Fruit fly (Drosophila melanogaster): Measurements from ENCODE around the gene CG2211.

The CG2211 gene

DNA sequence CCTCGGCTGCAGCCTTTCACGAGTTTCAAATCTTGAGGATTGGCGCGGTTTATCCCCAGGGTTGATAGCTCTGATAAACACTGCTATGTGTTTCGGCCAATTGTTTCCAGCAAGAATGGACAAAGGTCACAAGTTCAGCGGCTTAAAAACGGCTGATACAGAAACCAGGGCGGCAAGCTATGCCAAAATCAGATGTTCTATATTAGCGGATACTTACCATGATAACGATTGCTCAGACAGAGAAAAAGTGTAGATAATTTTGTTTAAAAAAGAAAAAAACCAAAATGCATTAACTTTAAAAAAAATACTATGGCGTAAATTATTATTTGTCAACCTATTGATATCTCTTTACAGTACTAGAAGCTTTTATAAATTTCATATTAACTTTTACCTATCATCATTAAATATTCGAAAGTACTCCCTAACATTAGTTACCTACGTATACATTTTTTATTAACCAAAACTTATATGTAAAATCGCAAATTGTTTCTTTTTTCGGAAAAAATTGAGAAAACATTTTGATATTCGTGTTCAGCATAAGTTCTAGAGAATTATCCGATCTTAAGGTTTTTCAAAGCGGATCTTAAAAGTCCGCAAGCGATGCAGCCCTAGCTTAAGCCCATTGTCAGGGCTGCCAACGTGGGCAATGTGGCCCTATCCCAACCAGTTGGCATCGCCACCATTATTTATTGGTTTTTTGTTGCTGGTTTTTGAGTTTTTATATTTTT lies 22.0 kb downstream of the CG2211 start, which contains the start of the genes sturkopf and Herc4 (continued):
- TF ChIP-seq Gug (GFP tag; IDR thresholded peaks at IDR 0.05) (peak; percentile 62; the same call in 3 of the 4 replicates), Hr3 (GFP tag; optimal IDR thresholded peaks at IDR 0.05) (peak; percentile 72), sqz (GFP tag; optimal IDR thresholded peaks at IDR 0.05) (no peak), Ets65A (GFP tag) (peak; percentile 98), odd (GFP tag; optimal IDR thresholded peaks at IDR 0.05) (no peak), pnt (GFP tag; optimal IDR thresholded peaks at IDR 0.05) (peak; percentile 88), CG15479 (GFP tag; optimal IDR thresholded peaks at IDR 0.05) (no peak), sc (optimal IDR thresholded peaks at IDR 0.05) (no peak), sc (GFP tag; optimal IDR thresholded peaks at IDR 0.05) (peak; percentile 64), CG14050 (GFP tag; IDR thresholded peaks at IDR 0.05) (no peak), kah (GFP tag; optimal IDR thresholded peaks at IDR 0.05) (no peak), CG1233 (GFP tag; optimal IDR thresholded peaks at IDR 0.05) (peak; percentile 59), CG8924 (tag; optimal IDR thresholded peaks at IDR 0.05) (peak; percentile 85), her (GFP tag; optimal IDR thresholded peaks at IDR 0.05) (peak; percentile 76), Doc2 (GFP tag; IDR thresholded peaks at IDR 0.05) (no peak), Poxn (GFP tag; IDR thresholded peaks at IDR 0.05) (peak; percentile 42; the same call in 1 of the 2 replicates), Eip74EF (GFP tag; optimal IDR thresholded peaks at IDR 0.05) (no peak), Mrtf (GFP tag; IDR thresholded peaks at IDR 0.05) (peak; percentile 69), dpn (GFP tag; optimal IDR thresholded peaks at IDR 0.05) (peak; percentile 70 to 90), abd-A (tag; optimal IDR thresholded peaks at IDR 0.05) (no peak), pita (GFP tag; optimal IDR thresholded peaks at IDR 0.05) (no peak), sna (GFP tag; IDR thresholded peaks at IDR 0.05; ENCODE audit: partially characterized antibody) (no peak), nom (GFP tag; optimal IDR thresholded peaks at IDR 0.05) (peak; percentile 23), tll (GFP tag; optimal IDR thresholded peaks at IDR 0.05) (peak in 1 of 2 experiments; percentile 21), yki (optimal IDR thresholded peaks at IDR 0.05) (no peak), CG1647 (GFP tag; optimal IDR thresholded peaks at IDR 0.05) (peak; percentile 29), Sry-β (GFP tag; optimal IDR thresholded peaks at IDR 0.05) (peak; percentile 53), Doc3 (GFP tag; IDR thresholded peaks at IDR 0.05; ENCODE audit: partially characterized antibody) (no peak), disco-r (GFP tag; optimal IDR thresholded peaks at IDR 0.05) (peak; percentile 82), ash1 (GFP tag; optimal IDR thresholded peaks at IDR 0.05) (no peak), CG1603 (tag; optimal IDR thresholded peaks at IDR 0.05) (no peak), Asciz (GFP tag; optimal IDR thresholded peaks at IDR 0.05) (peak; percentile 46), CG6689 (GFP tag; IDR thresholded peaks at IDR 0.05) (peak; percentile 64), Meics (GFP tag; optimal IDR thresholded peaks at IDR 0.05) (peak; percentile 79), CG10959 (GFP tag; IDR thresholded peaks at IDR 0.05) (no peak), Rx (GFP tag; IDR thresholded peaks at IDR 0.05) (no peak), pb (GFP tag; optimal IDR thresholded peaks at IDR 0.05) (peak; percentile 27), en (GFP tag; optimal IDR thresholded peaks at IDR 0.05) (peak; percentile 83), da (GFP tag; optimal IDR thresholded peaks at IDR 0.05) (peak; percentile 47), pho (GFP tag; optimal IDR thresholded peaks at IDR 0.05) (peak; percentile 89), Ssrp (tag; optimal IDR thresholded peaks at IDR 0.05) (peak; percentile 43), BtbVII (GFP tag; optimal IDR thresholded peaks at IDR 0.05) (peak; percentile 48), E2f2 (GFP tag; IDR thresholded peaks at IDR 0.05) (peak; percentile 38; the same call in 1 of the 2 replicates), chm (GFP tag; IDR thresholded peaks at IDR 0.05) (0 out of 2 replicates have a peak, but pooled peaks have one; percentile 9), CG9817 (tag; optimal IDR thresholded peaks at IDR 0.05) (peak; percentile 87), CG7987 (GFP tag; optimal IDR thresholded peaks at IDR 0.05) (peak; percentile 22), CG33213 (GFP tag; optimal IDR thresholded peaks at IDR 0.05) (no peak), org-1 (GFP tag; optimal IDR thresholded peaks at IDR 0.05) (peak; percentile 67), h (optimal IDR thresholded peaks at IDR 0.05) (no peak), sens (GFP tag) (peak; percentile 97)

All from whole organism, embryonic.